Worm (Caenorhabditis elegans) whole organism, L1 larva: ENCODE measurements around the gene nas-38.

ENCODE experiments used
- elt-3 ChIP-seq, 6 experiments: fragments of 150-350 bp in 1 of 6; sonication (generic microtip); optimal IDR thresholded peaks; 2 replicates each; lab custom pipeline; 2017 to 2018; ENCODE audit warnings: missing biosample characterization in 6 of 6, missing genetic modification characterization in 6 of 6, inconsistent platforms in 1 of 6
- lin-35 ChIP-seq, 2 experiments: fragments of 150-350 bp; optimal IDR thresholded peaks; 2 replicates each; lab custom pipeline; 2014; ENCODE audit warnings: missing biosample characterization in 2 of 2, missing genetic modification characterization in 2 of 2, missing genetic modification reagents in 2 of 2
- mef-2 ChIP-seq: fragments of 150-350 bp; optimal IDR thresholded peaks from 2 replicates; lab custom pipeline; 2014; ENCODE audit warnings: missing biosample characterization, missing genetic modification characterization
- nhr-237 ChIP-seq: fragments of 150-350 bp; optimal IDR thresholded peaks from 2 replicates; lab custom pipeline; 2014; ENCODE audit warnings: missing biosample characterization, missing genetic modification characterization
- xbp-1 ChIP-seq: sonication (generic microtip); optimal IDR thresholded peaks from 2 replicates; lab custom pipeline; 2016; ENCODE audit warnings: missing genetic modification characterization, missing compliant biosample characterization

- no peak for TF ChIP-seq nhr-237 (tag; lab: Kevin White, UChicago)
- TF ChIP-seq elt-3 (tag; optimal IDR thresholded peaks at IDR 0.05; lab: Kevin White, UChicago), result no peak
- no peak for TF ChIP-seq xbp-1 (tag; lab: Kevin White, UChicago)
- TF ChIP-seq lin-35 (GFP tag; optimal IDR thresholded peaks at IDR 0.05; lab: Kevin White, UChicago), result no peak
- no peak for TF ChIP-seq mef-2 (tag; lab: Kevin White, UChicago)
Observed at ce11 chrX:599476-599875, 41.5 kb downstream of the nas-38 start, which contains the start of gene F13C5.3.
